Fruit fly (Drosophila melanogaster) whole organism, embryonic: ENCODE results near the gene Cat.

Source experiments
- Abd-B ChIP-seq: fragments of 200-800 bp; sonication (Bioruptor generic); optimal IDR thresholded peaks from 2 replicates; lab custom pipeline; 2018; ENCODE audit warnings: missing biosample characterization, mild to moderate bottlenecking, missing genetic modification characterization, moderate library complexity
- Aef1 ChIP-seq: fragments of 200-800 bp; sonication (Bioruptor generic); IDR thresholded peaks from 3 replicates; pipeline ENCODE4 v1.3.6; 2022; ENCODE audit warnings: missing biosample characterization, missing genetic modification characterization
- BEAF-32 ChIP-seq: fragments of 200-800 bp; sonication (Bioruptor generic); optimal IDR thresholded peaks from 3 replicates; lab custom pipeline; 2017; ENCODE audit warnings: missing biosample characterization, missing genetic modification characterization, mild to moderate bottlenecking, moderate library complexity, missing genetic modification reagents
- Bgb ChIP-seq: fragments of 200-800 bp; sonication (Bioruptor generic); IDR thresholded peaks from 2 replicates; pipeline ENCODE4 v1.3.6; 2022; ENCODE audit warnings: missing biosample characterization, missing genetic modification characterization; ENCODE audit not compliant: partially characterized antibody
- CG10267 ChIP-seq: fragments of 200-800 bp; sonication (Bioruptor generic); optimal IDR thresholded peaks from 2 replicates; lab custom pipeline; 2018; ENCODE audit warnings: missing biosample characterization, mild to moderate bottlenecking, missing genetic modification characterization, moderate library complexity
- CG10366 ChIP-seq: fragments of 200-800 bp; sonication (Bioruptor generic); IDR thresholded peaks from 2 replicates; pipeline ENCODE4 v1.3.6; 2022; ENCODE audit warnings: missing biosample characterization, missing genetic modification characterization
- CG11504 ChIP-seq: fragments of 200-800 bp; sonication (Bioruptor generic); optimal IDR thresholded peaks from 3 replicates; lab custom pipeline; 2019; ENCODE audit warnings: missing biosample characterization, mild to moderate bottlenecking, missing genetic modification characterization, moderate library complexity
- CG11723 ChIP-seq: fragments of 200-800 bp; sonication (Bioruptor generic); optimal IDR thresholded peaks from 2 replicates; lab custom pipeline; 2017; ENCODE audit warnings: missing biosample characterization, mild to moderate bottlenecking, missing genetic modification characterization
- CG12744 ChIP-seq: fragments of 200-800 bp; sonication (Bioruptor generic); optimal IDR thresholded peaks from 2 replicates; lab custom pipeline; 2016; ENCODE audit warnings: missing biosample characterization, missing genetic modification characterization
- CG14710 ChIP-seq: fragments of 200-800 bp; sonication (Bioruptor generic); optimal IDR thresholded peaks from 3 replicates; lab custom pipeline; 2019; ENCODE audit warnings: missing biosample characterization, mild to moderate bottlenecking, missing genetic modification characterization, moderate library complexity
- CG15479 ChIP-seq: fragments of 200-800 bp; sonication (Bioruptor generic); optimal IDR thresholded peaks from 3 replicates; lab custom pipeline; 2019; ENCODE audit warnings: missing biosample characterization, mild to moderate bottlenecking, missing genetic modification characterization, moderate library complexity
- CG3407 ChIP-seq: fragments of 200-800 bp; sonication (Bioruptor generic); optimal IDR thresholded peaks from 2 replicates; lab custom pipeline; 2018; ENCODE audit warnings: missing biosample characterization, mild to moderate bottlenecking, missing genetic modification characterization
- CG34376 ChIP-seq: fragments of 200-800 bp; sonication (Bioruptor generic); optimal IDR thresholded peaks from 2 replicates; lab custom pipeline; 2018; ENCODE audit warnings: missing biosample characterization, mild to moderate bottlenecking, missing genetic modification characterization
- CG8924 ChIP-seq: fragments of 200-800 bp; optimal IDR thresholded peaks from 3 replicates; lab custom pipeline; 2019; ENCODE audit warnings: missing biosample characterization, mild to moderate bottlenecking, missing genetic modification characterization, moderate library complexity
- CG9797 ChIP-seq: fragments of 200-800 bp; sonication (Bioruptor generic); optimal IDR thresholded peaks from 3 replicates; lab custom pipeline; 2018; ENCODE audit warnings: missing biosample characterization, mild to moderate bottlenecking, missing genetic modification characterization
- Dll ChIP-seq: fragments of 200-800 bp; sonication (Bioruptor generic); IDR thresholded peaks from 4 replicates; pipeline ENCODE4 v1.3.6; 2022; ENCODE audit warnings: missing biosample characterization, missing genetic modification characterization; ENCODE audit not compliant: partially characterized antibody
- Dp ChIP-seq: fragments of 200-800 bp; sonication (Bioruptor generic); optimal IDR thresholded peaks from 2 replicates; lab custom pipeline; 2018; ENCODE audit warnings: missing biosample characterization, mild to moderate bottlenecking, missing genetic modification characterization, moderate library complexity
- Fer2 ChIP-seq: fragments of 200-800 bp; sonication (Bioruptor generic); optimal IDR thresholded peaks from 2 replicates; lab custom pipeline; 2018; ENCODE audit warnings: missing biosample characterization, mild to moderate bottlenecking, missing genetic modification characterization, moderate library complexity
- HLH3B ChIP-seq: fragments of 200-800 bp; sonication (Bioruptor generic); IDR thresholded peaks from 2 replicates; pipeline ENCODE4 v1.3.6; 2022; ENCODE audit warnings: missing biosample characterization, missing genetic modification characterization
- MESR4 ChIP-seq: fragments of 200-800 bp; sonication (Bioruptor generic); optimal IDR thresholded peaks from 2 replicates; lab custom pipeline; 2018; ENCODE audit warnings: missing biosample characterization, mild to moderate bottlenecking, missing genetic modification characterization, moderate library complexity
- Max ChIP-seq: fragments of 200-800 bp; sonication (Bioruptor generic); optimal IDR thresholded peaks from 2 replicates; lab custom pipeline; 2016; ENCODE audit warnings: missing biosample characterization, mild to moderate bottlenecking, missing genetic modification characterization
- Myb ChIP-seq: fragments of 200-800 bp; sonication (Bioruptor generic); optimal IDR thresholded peaks from 2 replicates; lab custom pipeline; 2016; ENCODE audit warnings: missing biosample characterization, missing genetic modification characterization
- Nf-YC ChIP-seq: fragments of 200-800 bp; optimal IDR thresholded peaks from 3 replicates; lab custom pipeline; 2019; ENCODE audit warnings: missing biosample characterization, mild to moderate bottlenecking, missing genetic modification characterization, moderate library complexity
- NfI ChIP-seq: fragments of 200-800 bp; sonication (Bioruptor generic); optimal IDR thresholded peaks from 3 replicates; lab custom pipeline; 2018; ENCODE audit warnings: missing biosample characterization, mild to moderate bottlenecking, missing genetic modification characterization, moderate library complexity
- Spps ChIP-seq: fragments of 200-800 bp; sonication (Bioruptor generic); optimal IDR thresholded peaks from 2 replicates; lab custom pipeline; 2018; ENCODE audit warnings: missing biosample characterization, mild to moderate bottlenecking, missing genetic modification characterization
- Trl ChIP-seq, 3 experiments: fragments of >200 bp in 2 of 3; fragments of 200-800 bp in 1 of 3; sonication (Bioruptor generic) in 1 of 3; optimal IDR thresholded peaks; 2 replicates in 1 of 3; 3 replicates in 2 of 3; lab custom pipeline; 2016 to 2017; ENCODE audit warnings: missing biosample characterization in 1 of 3, missing genetic modification characterization in 1 of 3
- Vsx1 ChIP-seq: fragments of 200-800 bp; sonication (Bioruptor generic); optimal IDR thresholded peaks from 2 replicates; lab custom pipeline; 2017; ENCODE audit warnings: missing biosample characterization, mild to moderate bottlenecking, missing genetic modification characterization, missing genetic modification reagents
- bsh ChIP-seq, 2 experiments: fragments of 200-800 bp; sonication (Bioruptor generic); optimal IDR thresholded peaks; 2 replicates each; lab custom pipeline; 2017 to 2018; ENCODE audit warnings: mild to moderate bottlenecking in 2 of 2, missing biosample characterization in 2 of 2, missing genetic modification characterization in 2 of 2, moderate library complexity in 1 of 2
- crp ChIP-seq, 2 experiments: fragments of 200-800 bp; sonication (Bioruptor generic); optimal IDR thresholded peaks; 2 replicates in 1 of 2; 3 replicates in 1 of 2; lab custom pipeline; 2017; ENCODE audit warnings: missing biosample characterization in 2 of 2, missing genetic modification characterization in 2 of 2, mild to moderate bottlenecking in 1 of 2, moderate library complexity in 1 of 2
- dmrt11E ChIP-seq: fragments of 200-800 bp; sonication (Bioruptor generic); optimal IDR thresholded peaks from 3 replicates; lab custom pipeline; 2018; ENCODE audit warnings: missing biosample characterization, mild to moderate bottlenecking, missing genetic modification characterization, moderate library complexity
- gfzf ChIP-seq: fragments of 200-800 bp; sonication (Bioruptor generic); optimal IDR thresholded peaks from 2 replicates; lab custom pipeline; 2016; ENCODE audit warnings: missing biosample characterization, mild to moderate bottlenecking, missing genetic modification characterization, moderate library complexity
- grn ChIP-seq: fragments of 200-800 bp; sonication (Bioruptor generic); optimal IDR thresholded peaks from 3 replicates; lab custom pipeline; 2017; ENCODE audit warnings: missing biosample characterization, missing genetic modification characterization
- ham ChIP-seq: fragments of 200-800 bp; sonication (Bioruptor generic); IDR thresholded peaks from 2 replicates; pipeline ENCODE4 v1.3.6; 2022; ENCODE audit warnings: missing biosample characterization, missing genetic modification characterization
- jing ChIP-seq: fragments of 200-800 bp; sonication (Bioruptor generic); optimal IDR thresholded peaks from 2 replicates; lab custom pipeline; 2018; ENCODE audit warnings: missing biosample characterization, mild to moderate bottlenecking, missing genetic modification characterization
- lab ChIP-seq: fragments of 200-800 bp; sonication (Bioruptor generic); optimal IDR thresholded peaks from 3 replicates; lab custom pipeline; 2017; ENCODE audit warnings: missing biosample characterization, missing genetic modification characterization, mild to moderate bottlenecking, moderate library complexity, missing genetic modification reagents
- lbe ChIP-seq: fragments of 200-800 bp; sonication (Bioruptor generic); optimal IDR thresholded peaks from 2 replicates; lab custom pipeline; 2016; ENCODE audit warnings: missing biosample characterization, mild to moderate bottlenecking, missing genetic modification characterization
- phol ChIP-seq: fragments of 200-800 bp; sonication (Bioruptor generic); optimal IDR thresholded peaks from 3 replicates; lab custom pipeline; 2018; ENCODE audit warnings: missing biosample characterization, mild to moderate bottlenecking, missing genetic modification characterization, moderate library complexity
- pum ChIP-seq: fragments of 200-800 bp; sonication (Bioruptor generic); optimal IDR thresholded peaks from 2 replicates; lab custom pipeline; 2016; ENCODE audit warnings: missing biosample characterization, missing genetic modification characterization
- run ChIP-seq: fragments of 200-800 bp; sonication (Bioruptor generic); optimal IDR thresholded peaks from 3 replicates; lab custom pipeline; 2018; ENCODE audit warnings: missing biosample characterization, mild to moderate bottlenecking, missing genetic modification characterization
- salm ChIP-seq: fragments of 200-800 bp; sonication (Bioruptor generic); optimal IDR thresholded peaks from 2 replicates; lab custom pipeline; 2018; ENCODE audit warnings: missing biosample characterization, mild to moderate bottlenecking, missing genetic modification characterization
- sens ChIP-seq: fragments of 200-800 bp; sonication (Bioruptor generic); peaks from one replicate; lab custom pipeline; 2016; ENCODE audit warnings: missing biosample characterization, missing genetic modification characterization
- sqz ChIP-seq: fragments of 200-800 bp; sonication (Bioruptor generic); optimal IDR thresholded peaks from 3 replicates; lab custom pipeline; 2018; ENCODE audit warnings: missing biosample characterization, mild to moderate bottlenecking, missing genetic modification characterization
- tap ChIP-seq: fragments of 200-800 bp; optimal IDR thresholded peaks from 3 replicates; lab custom pipeline; 2019; ENCODE audit warnings: missing biosample characterization, mild to moderate bottlenecking, missing genetic modification characterization, moderate library complexity
- trem ChIP-seq: fragments of 200-800 bp; optimal IDR thresholded peaks from 3 replicates; lab custom pipeline; 2019; ENCODE audit warnings: missing biosample characterization, mild to moderate bottlenecking, missing genetic modification characterization, moderate library complexity
- tx ChIP-seq: fragments of 200-800 bp; sonication (Bioruptor generic); optimal IDR thresholded peaks from 2 replicates; lab custom pipeline; 2016; ENCODE audit warnings: missing biosample characterization, missing genetic modification characterization

Cat gene

dm6 chr3L:18819887-18820637 lies 2.3 kb upstream of the Cat start (continued):
- no peak for TF ChIP-seq Spps (tag; lab: Kevin White, UChicago)
- no peak for TF ChIP-seq HLH3B (GFP tag; lab: Robert Waterston, UW)
- peak; percentile 98 for TF ChIP-seq sqz (GFP tag; lab: Kevin White, UChicago)
- TF ChIP-seq lab (GFP tag; lab: Kevin White, UChicago), result no peak
- TF ChIP-seq NfI (GFP tag; lab: Kevin White, UChicago), result no peak
- TF ChIP-seq dmrt11E (tag; lab: Kevin White, UChicago), result no peak
- no peak for TF ChIP-seq CG15479 (GFP tag; lab: Kevin White, UChicago)
- no peak for TF ChIP-seq pum
- no peak for TF ChIP-seq CG10366 (GFP tag; lab: Robert Waterston, UW)
- no peak for TF ChIP-seq salm (tag; lab: Kevin White, UChicago)
- peak; percentile 18 for TF ChIP-seq CG34376 (GFP tag; lab: Kevin White, UChicago)
- TF ChIP-seq tx (GFP tag; lab: Kevin White, UChicago), result no peak
- no peak for TF ChIP-seq Abd-B (GFP tag; lab: Kevin White, UChicago)
- peak; percentile 23 for TF ChIP-seq Vsx1 (GFP tag; lab: Kevin White, UChicago)
- no peak for TF ChIP-seq CG3407 (GFP tag; lab: Kevin White, UChicago)
- no peak for TF ChIP-seq run (tag; lab: Kevin White, UChicago)
- peak; percentile 41; the same call in 2 of the 3 replicates for TF ChIP-seq Aef1
- no peak for TF ChIP-seq ham (GFP tag; lab: Robert Waterston, UW)
- TF ChIP-seq Fer2 (tag; lab: Kevin White, UChicago), result no peak
- TF ChIP-seq Trl (optimal IDR thresholded peaks at IDR 0.05; lab: Kevin White, UChicago), result peak; percentile 20 to 58
- no peak for TF ChIP-seq Trl (GFP tag; optimal IDR thresholded peaks at IDR 0.05; lab: Kevin White, UChicago)
- peak; percentile 46 for TF ChIP-seq lbe (GFP tag; lab: Kevin White, UChicago)
- no peak for TF ChIP-seq grn (GFP tag; lab: Kevin White, UChicago)
- TF ChIP-seq sens (GFP tag; lab: Kevin White, UChicago), result peak; percentile 88
- no peak for TF ChIP-seq CG11504 (tag; lab: Kevin White, UChicago)
- no peak for TF ChIP-seq CG12744 (GFP tag; lab: Kevin White, UChicago)

DNA sequence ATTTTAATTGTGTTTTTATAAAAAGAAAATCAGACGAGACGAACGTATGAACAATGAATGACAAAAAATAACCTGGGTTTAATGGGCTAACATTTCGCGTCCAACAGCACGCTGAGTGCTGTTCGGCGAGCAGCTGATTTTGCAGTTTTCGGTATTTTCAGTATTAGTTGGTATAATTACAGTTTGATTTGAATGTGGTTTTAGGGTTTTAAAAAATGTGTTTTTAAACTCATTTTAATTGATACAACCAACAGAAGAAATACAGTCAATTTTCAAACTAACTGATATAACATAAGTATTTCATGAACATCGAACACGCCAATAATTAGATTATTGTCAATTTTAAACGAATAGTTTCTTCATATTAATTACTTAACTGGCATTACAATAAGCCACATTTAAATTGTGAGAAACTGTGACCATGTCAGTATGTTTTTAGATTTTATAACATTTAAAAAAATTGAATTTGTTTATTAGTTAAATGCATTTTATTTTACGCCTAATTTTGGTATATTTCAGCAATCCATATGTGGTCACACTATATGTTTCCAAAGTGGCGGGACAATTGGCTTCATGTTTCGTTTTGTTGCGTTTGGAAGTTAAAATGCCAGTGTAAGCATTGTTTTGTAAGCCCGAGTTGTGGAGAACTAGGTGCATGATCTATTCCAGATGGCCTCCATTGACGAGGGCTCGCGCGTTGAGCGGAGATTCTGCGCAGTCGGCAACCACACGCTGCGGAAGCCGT lies 1.6 kb upstream of the Cat start, which contains the start of the genes CG14073 and HipHop:
TSS of gene CG14073 (minus strand) at position 38 of the 745 bp plus-strand sequence.
TSS of gene HipHop (plus strand) at position 534 of the 745 bp plus-strand sequence.
- TF ChIP-seq crp (GFP tag; optimal IDR thresholded peaks at IDR 0.05; lab: Kevin White, UChicago) (peak in 1 of 2 experiments; percentile 86), Max (GFP tag; lab: Kevin White, UChicago) (no peak), CG10267 (tag; lab: Kevin White, UChicago) (peak; percentile 8), phol (tag; lab: Kevin White, UChicago) (peak; percentile 4), trem (tag; lab: Kevin White, UChicago) (peak; percentile 35), gfzf (peak; percentile 74), BEAF-32 (GFP tag; lab: Kevin White, UChicago) (peak; percentile 22), Nf-YC (tag; lab: Kevin White, UChicago) (peak; percentile 31), CG14710 (tag; lab: Kevin White, UChicago) (peak; percentile 30), CG9797 (GFP tag; lab: Kevin White, UChicago) (peak; percentile 70), Bgb (0 out of 2 replicates have a peak, but pooled peaks have one; percentile 11), MESR4 (GFP tag; lab: Kevin White, UChicago) (peak; percentile 16), Dll (GFP tag; lab: Robert Waterston, UW) (0 out of 4 replicates have a peak, but pooled peaks have one; percentile 17), CG11723 (no peak), Myb (GFP tag; lab: Kevin White, UChicago) (peak; percentile 70), bsh (GFP tag; optimal IDR thresholded peaks at IDR 0.05; lab: Kevin White, UChicago) (no peak), sens (GFP tag; lab: Kevin White, UChicago) (peak; percentile 54), jing (no peak), tap (tag; lab: Kevin White, UChicago) (peak; percentile 11), Dp (GFP tag; lab: Kevin White, UChicago) (peak; percentile 75), CG8924 (tag; lab: Kevin White, UChicago) (peak; percentile 28)
